Worm (Caenorhabditis elegans): ENCODE data around the gene F35H8.12.

DNA sequence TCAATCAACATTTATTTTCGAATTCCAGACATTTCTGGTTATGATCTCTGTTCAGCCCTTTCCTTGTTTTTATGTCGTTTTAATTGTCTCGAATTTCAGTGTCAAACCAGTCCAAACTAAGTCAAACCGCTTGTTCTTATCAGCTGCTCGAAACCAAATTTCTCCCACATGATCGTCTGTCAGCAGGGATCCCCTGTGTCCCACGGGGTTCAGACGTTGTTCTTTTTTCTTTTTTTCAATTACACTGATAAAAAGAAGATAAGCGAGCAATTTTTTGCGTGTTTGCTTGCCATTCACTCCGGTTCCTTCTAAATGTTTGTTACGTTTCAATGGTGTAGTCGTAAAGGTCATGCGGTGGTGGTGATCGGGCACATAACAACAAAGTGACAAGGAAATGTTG, 49.7 kb upstream of the F35H8.12 start:
- TF ChIP-seq ama-1 (optimal IDR thresholded peaks at IDR 0.05) (no peak), aly-1 (tag; optimal IDR thresholded peaks at IDR 0.05) (no peak), flt-1 (GFP tag; IDR thresholded peaks at IDR 0.05) (no peak), hmg-4 (GFP tag; optimal IDR thresholded peaks at IDR 0.05) (no peak), pes-1 (GFP tag; IDR thresholded peaks at IDR 0.05) (no peak)
